Fruit fly (Drosophila melanogaster): ENCODE data around the gene bves.

The bves gene

DNA sequence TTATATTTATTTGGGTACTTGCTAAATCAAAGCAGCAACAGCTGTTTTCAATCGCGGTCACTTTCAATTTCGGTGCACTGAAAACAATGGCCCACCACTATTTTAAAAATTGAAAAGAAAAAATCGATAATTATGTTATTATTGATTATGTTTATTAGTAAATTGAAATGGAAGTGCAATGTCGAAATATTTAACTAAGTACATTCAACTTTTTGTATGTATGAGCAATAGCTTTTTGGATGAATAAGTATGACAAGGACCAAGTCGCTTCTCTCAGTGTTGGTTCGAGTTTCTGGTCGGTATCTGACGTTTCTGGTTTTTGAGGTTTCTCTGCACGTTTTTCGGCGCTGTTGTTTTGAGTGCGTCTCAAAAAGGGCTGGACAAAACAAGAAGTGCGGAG is 70.4 kb downstream of the bves start (continued):
- TF ChIP-seq CG4617 (GFP tag; optimal IDR thresholded peaks at IDR 0.05; ENCODE audit: borderline replicate concordance) (no peak), H2.0 (GFP tag; IDR thresholded peaks at IDR 0.05) (peak; percentile 68), Nf-YC (tag; optimal IDR thresholded peaks at IDR 0.05) (no peak), phol (tag; optimal IDR thresholded peaks at IDR 0.05) (peak; percentile 78), HLH54F (GFP tag; optimal IDR thresholded peaks at IDR 0.05) (peak; percentile 22), mld (GFP tag; IDR thresholded peaks at IDR 0.05; ENCODE audit: partially characterized antibody) (no peak), insv (GFP tag; optimal IDR thresholded peaks at IDR 0.05) (no peak), kay (GFP tag; optimal IDR thresholded peaks at IDR 0.05) (no peak), CG7271 (tag; optimal IDR thresholded peaks at IDR 0.05) (peak; percentile 37), ham (GFP tag; IDR thresholded peaks at IDR 0.05) (no peak), CG14710 (tag; optimal IDR thresholded peaks at IDR 0.05) (no peak), CG14860 (GFP tag; IDR thresholded peaks at IDR 0.05; ENCODE audit: partially characterized antibody) (no peak), CG7786 (GFP tag; optimal IDR thresholded peaks at IDR 0.05) (peak; percentile 18), CG3838 (GFP tag; optimal IDR thresholded peaks at IDR 0.05) (no peak), Ada2b (GFP tag; IDR thresholded peaks at IDR 0.05) (peak; percentile 57), Oaz (GFP tag; IDR thresholded peaks at IDR 0.05) (peak; percentile 22; the same call in 1 of the 2 replicates), zf30C (GFP tag; optimal IDR thresholded peaks at IDR 0.05) (peak; percentile 58), CG12744 (GFP tag; optimal IDR thresholded peaks at IDR 0.05) (no peak), CG13894 (tag; optimal IDR thresholded peaks at IDR 0.05) (no peak), CG12219 (GFP tag; optimal IDR thresholded peaks at IDR 0.05) (peak; percentile 59), CG14014 (GFP tag; IDR thresholded peaks at IDR 0.05) (peak; percentile 39; the same call in 1 of the 2 replicates), klu (GFP tag; IDR thresholded peaks at IDR 0.05) (peak; percentile 39; the same call in 1 of the 2 replicates), CG34376 (GFP tag; optimal IDR thresholded peaks at IDR 0.05) (no peak), CG33557 (GFP tag; optimal IDR thresholded peaks at IDR 0.05) (no peak), Pdp1 (GFP tag; optimal IDR thresholded peaks at IDR 0.05) (peak; percentile 35 to 61), Myb (GFP tag; optimal IDR thresholded peaks at IDR 0.05) (no peak), CrebB (tag; optimal IDR thresholded peaks at IDR 0.05) (no peak), Abd-B (GFP tag; optimal IDR thresholded peaks at IDR 0.05) (peak; percentile 59), CG6254 (GFP tag; optimal IDR thresholded peaks at IDR 0.05) (peak; percentile 35), Aef1 (GFP tag; IDR thresholded peaks at IDR 0.05) (peak; percentile 63), CG3995 (GFP tag; optimal IDR thresholded peaks at IDR 0.05) (no peak), CG33213 (GFP tag; optimal IDR thresholded peaks at IDR 0.05) (no peak), nau (GFP tag; optimal IDR thresholded peaks at IDR 0.05) (peak; percentile 15), ssp (GFP tag; IDR thresholded peaks at IDR 0.05) (peak; percentile 40; the same call in 1 of the 2 replicates), bcd (GFP tag; optimal IDR thresholded peaks at IDR 0.05) (peak; percentile 61), Camta (GFP tag; optimal IDR thresholded peaks at IDR 0.05) (peak; percentile 50), CG15601 (tag; optimal IDR thresholded peaks at IDR 0.05) (peak; percentile 90), Hand (GFP tag; optimal IDR thresholded peaks at IDR 0.05) (no peak), CG13296 (GFP tag; optimal IDR thresholded peaks at IDR 0.05) (peak; percentile 42), Kr (GFP tag; optimal IDR thresholded peaks at IDR 0.05) (no peak), CG1233 (GFP tag; optimal IDR thresholded peaks at IDR 0.05) (peak; percentile 44), Sin3A (optimal IDR thresholded peaks at IDR 0.05) (no peak), Hr78 (GFP tag; optimal IDR thresholded peaks at IDR 0.05) (no peak), Fer1 (GFP tag; optimal IDR thresholded peaks at IDR 0.05) (no peak), CG17361 (GFP tag; IDR thresholded peaks at IDR 0.05) (peak; percentile 83; the same call in 2 of the 3 replicates), repo (GFP tag; optimal IDR thresholded peaks at IDR 0.05) (no peak), CG9215 (GFP tag; IDR thresholded peaks at IDR 0.05) (peak; percentile 37; the same call in 1 of the 2 replicates), jumu (GFP tag; optimal IDR thresholded peaks at IDR 0.05) (peak; percentile 26), sr (GFP tag; IDR thresholded peaks at IDR 0.05) (no peak), CG16815 (GFP tag; optimal IDR thresholded peaks at IDR 0.05) (peak; percentile 40), Dll (GFP tag; IDR thresholded peaks at IDR 0.05; ENCODE audit: partially characterized antibody) (no peak)

Data from whole organism, embryonic.